Worm (Caenorhabditis elegans): ENCODE data around the gene gldi-7.

The gldi-7 gene

DNA sequence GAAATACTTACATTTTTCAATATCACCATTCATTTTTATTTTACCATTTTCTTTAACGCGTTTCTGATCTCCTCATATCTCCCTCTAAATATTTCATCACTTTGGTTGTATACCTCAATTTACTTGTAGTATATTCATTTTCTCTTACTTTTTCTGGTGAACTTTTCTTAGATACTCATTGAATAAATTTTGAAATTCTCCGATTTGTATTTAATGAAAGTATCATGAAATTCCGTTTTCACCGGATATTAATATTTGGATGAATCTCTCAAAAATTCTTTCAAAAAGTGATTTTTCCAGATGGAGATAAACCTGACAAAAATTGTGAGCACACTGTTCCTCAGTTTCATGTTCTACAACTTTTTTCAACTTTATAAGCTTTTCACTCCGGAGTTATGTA lies 12.8 kb downstream of the gldi-7 start, which contains the start of gene T13H5.8:
Gene T13H5.8 (plus strand): TSS at position 301 of the 400 bp plus-strand sequence.
- TF ChIP-seq ham-2 (GFP tag; optimal IDR thresholded peaks at IDR 0.05): no peak
- no peak for TF ChIP-seq mls-2 (tag; optimal IDR thresholded peaks at IDR 0.05)
- no peak for TF ChIP-seq ztf-11 (tag; optimal IDR thresholded peaks at IDR 0.05)
- no peak for TF ChIP-seq elt-1 (tag; optimal IDR thresholded peaks at IDR 0.05; ENCODE audit: borderline replicate concordance, insufficient read depth)
- TF ChIP-seq unc-120 (tag; optimal IDR thresholded peaks at IDR 0.05; ENCODE audit: poor library complexity, severe bottlenecking): no peak
- TF ChIP-seq nhr-237 (tag; optimal IDR thresholded peaks at IDR 0.05): no peak
- TF ChIP-seq hlh-1 (tag; optimal IDR thresholded peaks at IDR 0.05): no peak
- no peak for TF ChIP-seq lsy-2 (tag; optimal IDR thresholded peaks at IDR 0.05)

DNA sequence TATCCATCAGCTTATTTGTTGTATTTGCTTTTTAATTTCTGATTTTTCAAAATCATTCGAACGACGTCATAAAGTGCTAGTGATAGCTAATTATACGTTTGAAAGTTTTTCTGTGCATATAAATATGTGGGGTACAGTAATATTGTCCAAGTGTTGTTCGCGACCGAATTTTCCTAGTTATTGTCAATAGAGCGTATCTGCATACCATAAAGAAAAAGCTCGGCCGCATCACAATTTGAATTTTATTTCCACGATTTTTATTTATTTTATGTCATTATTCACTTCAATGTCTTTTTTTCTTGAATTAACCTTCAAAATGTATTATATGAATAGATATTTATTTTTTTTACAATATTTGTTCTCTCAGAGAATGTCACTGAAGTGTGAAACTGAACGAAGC lies 14.2 kb downstream of the gldi-7 start, which contains the start of gene rnh-2:
Gene rnh-2 (plus strand): TSS at position 368 of the 400 bp plus-strand sequence.
- no peak for TF ChIP-seq ztf-11 (tag; optimal IDR thresholded peaks at IDR 0.05)
- peak; percentile 91 for TF ChIP-seq lsy-2 (tag; optimal IDR thresholded peaks at IDR 0.05)
- peak; percentile 48 for TF ChIP-seq ceh-39 (tag; optimal IDR thresholded peaks at IDR 0.05)
- no peak for TF ChIP-seq mls-2 (tag; optimal IDR thresholded peaks at IDR 0.05)
- TF ChIP-seq unc-120 (tag; optimal IDR thresholded peaks at IDR 0.05; ENCODE audit: poor library complexity, severe bottlenecking): no peak
- peak; percentile 32 for TF ChIP-seq nhr-237 (tag; optimal IDR thresholded peaks at IDR 0.05)
- TF ChIP-seq mep-1 (tag; optimal IDR thresholded peaks at IDR 0.05): peak; percentile 47
- TF ChIP-seq tbx-8 (GFP tag; optimal IDR thresholded peaks at IDR 0.05): no peak
- TF ChIP-seq mab-5 (tag; optimal IDR thresholded peaks at IDR 0.05): no peak
- TF ChIP-seq nhr-76 (tag; optimal IDR thresholded peaks at IDR 0.05): no peak
- TF ChIP-seq zip-8 (tag; optimal IDR thresholded peaks at IDR 0.05): no peak
- no peak for TF ChIP-seq elt-3 (tag; optimal IDR thresholded peaks at IDR 0.05)
- TF ChIP-seq sptf-1 (tag; optimal IDR thresholded peaks at IDR 0.05): peak; percentile 71
- TF ChIP-seq hlh-1 (tag; optimal IDR thresholded peaks at IDR 0.05): no peak
- no peak for TF ChIP-seq nhr-28 (tag; optimal IDR thresholded peaks at IDR 0.05)
- no peak for TF ChIP-seq sem-2 (GFP tag; optimal IDR thresholded peaks at IDR 0.05)
- no peak for TF ChIP-seq bed-3 (GFP tag; optimal IDR thresholded peaks at IDR 0.05)
- no peak for TF ChIP-seq lin-13 (tag; optimal IDR thresholded peaks at IDR 0.05)
- TF ChIP-seq lin-32 (GFP tag; optimal IDR thresholded peaks at IDR 0.05): no peak
- no peak for TF ChIP-seq blmp-1 (tag; optimal IDR thresholded peaks at IDR 0.05)
- peak; percentile 78 for TF ChIP-seq pha-4 (tag; optimal IDR thresholded peaks at IDR 0.05)
- no peak for TF ChIP-seq unc-39 (tag; optimal IDR thresholded peaks at IDR 0.05)
- TF ChIP-seq drap-1 (GFP tag; optimal IDR thresholded peaks at IDR 0.05): peak; percentile 7
- no peak for TF ChIP-seq ceh-83 (GFP tag; optimal IDR thresholded peaks at IDR 0.05)
- TF ChIP-seq cnd-1 (tag; optimal IDR thresholded peaks at IDR 0.05): no peak

DNA sequence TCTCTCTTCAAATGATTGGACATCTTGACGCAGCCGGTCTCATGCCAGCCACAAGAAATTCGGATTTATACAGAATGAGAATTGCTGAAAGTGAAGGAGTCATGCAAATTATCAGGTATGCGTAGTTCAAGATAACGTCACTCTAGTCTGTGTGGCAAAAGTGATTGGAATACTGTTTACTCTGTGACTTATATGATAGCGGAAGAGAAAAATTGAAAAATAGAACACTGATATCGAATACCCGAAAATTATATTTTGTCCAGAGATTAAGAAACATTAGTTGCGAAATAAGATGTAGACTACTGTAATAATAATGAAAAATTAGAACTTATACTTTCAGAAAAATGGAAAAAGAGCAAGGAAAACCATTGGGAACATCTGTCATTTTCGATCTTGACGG lies 15.5 kb downstream of the gldi-7 start:
- TF ChIP-seq lin-32 (GFP tag; optimal IDR thresholded peaks at IDR 0.05): no peak
- no peak for TF ChIP-seq ceh-83 (GFP tag; optimal IDR thresholded peaks at IDR 0.05)
- TF ChIP-seq snpc-4 (tag; optimal IDR thresholded peaks at IDR 0.05): no peak
- no peak for TF ChIP-seq M03D4.4 (tag; optimal IDR thresholded peaks at IDR 0.05)
- no peak for TF ChIP-seq ham-2 (GFP tag; optimal IDR thresholded peaks at IDR 0.05)
- no peak for TF ChIP-seq pha-4 (tag; optimal IDR thresholded peaks at IDR 0.05)
- no peak for TF ChIP-seq unc-39 (tag; optimal IDR thresholded peaks at IDR 0.05)
- TF ChIP-seq nhr-2 (tag; optimal IDR thresholded peaks at IDR 0.05): no peak
- no peak for TF ChIP-seq sem-2 (GFP tag; optimal IDR thresholded peaks at IDR 0.05)
- no peak for TF ChIP-seq elt-3 (tag; optimal IDR thresholded peaks at IDR 0.05)
- no peak for TF ChIP-seq mls-2 (tag; optimal IDR thresholded peaks at IDR 0.05)
- TF ChIP-seq bed-3 (GFP tag; optimal IDR thresholded peaks at IDR 0.05): no peak
- TF ChIP-seq tbx-8 (GFP tag; optimal IDR thresholded peaks at IDR 0.05): no peak
- no peak for TF ChIP-seq cnd-1 (tag; optimal IDR thresholded peaks at IDR 0.05)
- TF ChIP-seq ces-1 (GFP tag; optimal IDR thresholded peaks at IDR 0.05): no peak
- no peak for TF ChIP-seq nhr-76 (tag; optimal IDR thresholded peaks at IDR 0.05)
- TF ChIP-seq nhr-28 (tag; optimal IDR thresholded peaks at IDR 0.05): no peak
- no peak for TF ChIP-seq ceh-39 (tag; optimal IDR thresholded peaks at IDR 0.05)
- TF ChIP-seq zip-8 (tag; optimal IDR thresholded peaks at IDR 0.05): no peak
- no peak for TF ChIP-seq hlh-1 (tag; optimal IDR thresholded peaks at IDR 0.05)

DNA sequence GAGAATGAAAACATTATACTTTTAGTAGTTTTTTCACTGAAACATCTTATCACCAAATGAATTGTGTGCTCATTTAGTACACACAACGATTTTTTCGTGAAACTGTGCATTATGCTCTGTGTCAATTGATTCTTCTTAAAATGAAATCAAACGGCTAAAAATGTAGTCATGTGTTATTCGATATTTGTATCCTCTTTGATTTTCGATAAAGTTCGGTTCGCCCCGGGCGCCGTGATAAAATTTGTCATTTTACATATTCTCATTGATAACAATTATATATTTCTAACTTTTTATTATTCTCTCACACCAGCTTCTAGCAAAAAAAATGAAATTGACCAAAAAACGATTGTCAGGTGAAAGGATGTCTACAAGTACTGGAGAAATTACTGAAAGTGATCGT lies 16.3 kb downstream of the gldi-7 start, which contains the start of gene ctg-2:
Gene ctg-2 (plus strand): TSS at position 326 of the 400 bp plus-strand sequence.
- TF ChIP-seq lin-32 (GFP tag; optimal IDR thresholded peaks at IDR 0.05): no peak
- TF ChIP-seq unc-39 (tag; optimal IDR thresholded peaks at IDR 0.05): no peak
- TF ChIP-seq unc-120 (tag; optimal IDR thresholded peaks at IDR 0.05; ENCODE audit: poor library complexity, severe bottlenecking): no peak
- no peak for TF ChIP-seq sptf-1 (tag; optimal IDR thresholded peaks at IDR 0.05)
- TF ChIP-seq ham-2 (GFP tag; optimal IDR thresholded peaks at IDR 0.05): no peak
- no peak for TF ChIP-seq snpc-4 (tag; optimal IDR thresholded peaks at IDR 0.05)
- no peak for TF ChIP-seq lin-13 (tag; optimal IDR thresholded peaks at IDR 0.05)
- TF ChIP-seq bed-3 (GFP tag; optimal IDR thresholded peaks at IDR 0.05): no peak
- TF ChIP-seq mep-1 (tag; optimal IDR thresholded peaks at IDR 0.05): no peak
- TF ChIP-seq ztf-11 (tag; optimal IDR thresholded peaks at IDR 0.05): no peak
- no peak for TF ChIP-seq ces-1 (GFP tag; optimal IDR thresholded peaks at IDR 0.05)
- TF ChIP-seq nhr-28 (tag; optimal IDR thresholded peaks at IDR 0.05): no peak

All from whole organism, mixed stage, embryonic.